Comparison of ENCODE assay signal across 1 worm cellular context in the genomic region with DNA sequence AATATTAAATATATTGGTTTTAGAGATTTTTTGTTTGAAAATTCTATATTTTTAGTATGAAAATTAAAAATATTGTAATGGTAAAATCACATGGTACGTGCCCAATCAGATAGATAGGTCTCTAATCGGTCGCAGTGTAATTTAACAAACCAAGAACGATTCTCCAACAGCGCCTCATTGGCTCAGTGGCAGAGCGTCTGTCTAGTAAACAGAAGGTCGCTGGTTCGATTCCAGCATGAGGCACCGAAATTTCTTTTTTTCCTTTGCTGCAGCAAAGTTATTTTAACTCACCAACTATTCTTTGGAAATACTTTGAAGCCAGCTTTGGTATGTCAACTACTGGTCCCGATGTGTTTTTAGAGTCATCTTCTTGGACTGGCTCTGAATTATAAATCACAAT.
TF ChIP-seq lines count a peak whose summit lies in the region.

No protein-coding gene starts in this region.

TF ChIP-seq in whole organism, L4 larva, 104 proteins besides CTCF, POLR2A, EP300 and RAD21 (continued from another document):
- no peak for TF ChIP-seq dve-1 (tag; optimal IDR thresholded peaks at IDR 0.05; lab: Kevin White, UChicago; ENCODE audit: insufficient read depth)
- 0 out of 2 replicates have a peak, but pooled peaks have one; percentile 14 for TF ChIP-seq lin-1 (GFP tag; IDR thresholded peaks at IDR 0.05; lab: Robert Waterston, UW)
- peak; percentile 55 for TF ChIP-seq mep-1 (tag; optimal IDR thresholded peaks at IDR 0.05; lab: Kevin White, UChicago)
- no peak for TF ChIP-seq gei-8 (GFP tag; optimal IDR thresholded peaks at IDR 0.05; lab: Kevin White, UChicago)
- no peak for TF ChIP-seq jun-1 (tag; optimal IDR thresholded peaks at IDR 0.05; lab: Kevin White, UChicago)
- TF ChIP-seq ztf-7 (tag; optimal IDR thresholded peaks at IDR 0.05; lab: Kevin White, UChicago): peak; percentile 21
- no peak for TF ChIP-seq ZK337.2 (GFP tag; IDR thresholded peaks at IDR 0.05; lab: Robert Waterston, UW)
- TF ChIP-seq ceh-20 (GFP tag; IDR thresholded peaks at IDR 0.05; lab: Robert Waterston, UW): peak; percentile 32; the same call in 1 of the 2 replicates
- no peak for TF ChIP-seq dmd-8 (GFP tag; IDR thresholded peaks at IDR 0.05; lab: Robert Waterston, UW)
- peak; percentile 9 for TF ChIP-seq lir-3 (tag; optimal IDR thresholded peaks at IDR 0.05; lab: Kevin White, UChicago)
- 0 out of 2 replicates have a peak, but pooled peaks have one; percentile 43 for TF ChIP-seq F26F4.8 (GFP tag; conservative IDR thresholded peaks at IDR 0.05; lab: Robert Waterston, UW)
- no peak for TF ChIP-seq ces-1 (GFP tag; optimal IDR thresholded peaks at IDR 0.05; lab: Kevin White, UChicago)
- no peak for TF ChIP-seq nhr-28 (tag; optimal IDR thresholded peaks at IDR 0.05; lab: Kevin White, UChicago)
- TF ChIP-seq snpc-1.2 (GFP tag; IDR thresholded peaks at IDR 0.05; lab: Robert Waterston, UW): peak; percentile 82
- peak; percentile 74 for TF ChIP-seq arid-1 (GFP tag; conservative IDR thresholded peaks at IDR 0.05; lab: Robert Waterston, UW)
- no peak for TF ChIP-seq aly-2 (tag; optimal IDR thresholded peaks at IDR 0.05; lab: Kevin White, UChicago)
- peak; percentile 77 for TF ChIP-seq egl-43 (GFP tag; IDR thresholded peaks at IDR 0.05; lab: Robert Waterston, UW)
- no peak for TF ChIP-seq F49E8.2 (tag; optimal IDR thresholded peaks at IDR 0.05; lab: Kevin White, UChicago; ENCODE audit: borderline replicate concordance)
- peak; percentile 13 to 75 for TF ChIP-seq daf-16 (GFP tag; optimal IDR thresholded peaks at IDR 0.05; lab: Kevin White, UChicago)
- peak; percentile 73 for TF ChIP-seq daf-16 (tag; optimal IDR thresholded peaks at IDR 0.05; lab: Kevin White, UChicago)
- TF ChIP-seq unc-62 (GFP tag; optimal IDR thresholded peaks at IDR 0.05 in 1 of 2; lab: Kevin White, UChicago): peak in 1 of 2 experiments; percentile 50
- no peak for TF ChIP-seq unc-62 (tag; optimal IDR thresholded peaks at IDR 0.05; lab: Kevin White, UChicago)
- peak; percentile 20 for TF ChIP-seq F10B5.3 (tag; optimal IDR thresholded peaks at IDR 0.05; lab: Kevin White, UChicago)
- TF ChIP-seq saeg-2 (GFP tag; IDR thresholded peaks at IDR 0.05; lab: Robert Waterston, UW): no peak
- no peak for TF ChIP-seq nhr-111 (GFP tag; optimal IDR thresholded peaks at IDR 0.05; lab: Kevin White, UChicago)
- TF ChIP-seq nhr-25 (tag; optimal IDR thresholded peaks at IDR 0.05; lab: Kevin White, UChicago; ENCODE audit: borderline replicate concordance, insufficient read depth): no peak
- no peak for TF ChIP-seq nhr-77 (tag; optimal IDR thresholded peaks at IDR 0.05; lab: Kevin White, UChicago)
- TF ChIP-seq lsy-2 (tag; optimal IDR thresholded peaks at IDR 0.05; lab: Kevin White, UChicago): no peak
- 0 out of 2 replicates have a peak, but pooled peaks have one; percentile 12 for TF ChIP-seq Y48G9A.11 (GFP tag; IDR thresholded peaks at IDR 0.05; lab: Robert Waterston, UW)
- TF ChIP-seq hlh-11 (tag; optimal IDR thresholded peaks at IDR 0.05; lab: Kevin White, UChicago): peak; percentile 25
- peak; percentile 72 for TF ChIP-seq lin-38 (GFP tag; IDR thresholded peaks at IDR 0.05; lab: Robert Waterston, UW)
- peak; percentile 48 for TF ChIP-seq unc-130 (GFP tag; optimal IDR thresholded peaks at IDR 0.05; lab: Kevin White, UChicago)
- no peak for TF ChIP-seq nhr-48 (tag; optimal IDR thresholded peaks at IDR 0.05; lab: Kevin White, UChicago)
- TF ChIP-seq ama-1 (optimal IDR thresholded peaks at IDR 0.05; lab: Kevin White, UChicago): no peak
- no peak for TF ChIP-seq F37D6.2 (tag; optimal IDR thresholded peaks at IDR 0.05; lab: Kevin White, UChicago)
- TF ChIP-seq pha-4 (GFP tag; IDR thresholded peaks at IDR 0.05; lab: Robert Waterston, UW): peak; percentile 81
- TF ChIP-seq pha-4 (tag; optimal IDR thresholded peaks at IDR 0.05; lab: Kevin White, UChicago): no peak
- TF ChIP-seq ctbp-1 (GFP tag; IDR thresholded peaks at IDR 0.05; lab: Robert Waterston, UW): 0 out of 2 replicates have a peak, but pooled peaks have one; percentile 41
- TF ChIP-seq zip-2 (tag; optimal IDR thresholded peaks at IDR 0.05; lab: Kevin White, UChicago): no peak
- TF ChIP-seq T26A8.4 (GFP tag; IDR thresholded peaks at IDR 0.05; lab: Robert Waterston, UW): peak; percentile 45
- TF ChIP-seq F44E2.7 (GFP tag; IDR thresholded peaks at IDR 0.05; lab: Robert Waterston, UW): peak; percentile 76; the same call in 1 of the 2 replicates
- TF ChIP-seq cey-2 (tag; optimal IDR thresholded peaks at IDR 0.05; lab: Kevin White, UChicago; ENCODE audit: borderline replicate concordance, insufficient read depth): no peak
- no peak for TF ChIP-seq zip-11 (GFP tag; IDR thresholded peaks at IDR 0.05; lab: Robert Waterston, UW)
- no peak for TF ChIP-seq duxl-1 (tag; optimal IDR thresholded peaks at IDR 0.05; lab: Kevin White, UChicago; ENCODE audit: poor library complexity)
- TF ChIP-seq pqm-1 (tag; optimal IDR thresholded peaks at IDR 0.05; lab: Kevin White, UChicago): no peak
- peak; percentile 82 for TF ChIP-seq hlh-30 (tag; optimal IDR thresholded peaks at IDR 0.05; lab: Kevin White, UChicago; ENCODE audit: insufficient read depth)
- TF ChIP-seq nhr-10 (tag; optimal IDR thresholded peaks at IDR 0.05; lab: Kevin White, UChicago): no peak
- TF ChIP-seq tag-97 (GFP tag; IDR thresholded peaks at IDR 0.05; lab: Robert Waterston, UW): no peak
- TF ChIP-seq rbr-2 (tag; optimal IDR thresholded peaks at IDR 0.05; lab: Kevin White, UChicago): peak; percentile 2
- no peak for TF ChIP-seq ztf-11 (tag; optimal IDR thresholded peaks at IDR 0.05; lab: Kevin White, UChicago)
- peak; percentile 54 for TF ChIP-seq dmd-6 (GFP tag; IDR thresholded peaks at IDR 0.05; lab: Robert Waterston, UW)
- TF ChIP-seq vab-7 (GFP tag; IDR thresholded peaks at IDR 0.05; lab: Robert Waterston, UW): peak; percentile 73
- TF ChIP-seq daf-12 (tag; optimal IDR thresholded peaks at IDR 0.05; lab: Kevin White, UChicago): no peak
- no peak for TF ChIP-seq fkh-10 (GFP tag; optimal IDR thresholded peaks at IDR 0.05; lab: Kevin White, UChicago)
- no peak for TF ChIP-seq sdz-12 (GFP tag; optimal IDR thresholded peaks at IDR 0.05; lab: Kevin White, UChicago)
- no peak for TF ChIP-seq lin-15B (tag; optimal IDR thresholded peaks at IDR 0.05; lab: Kevin White, UChicago)
- no peak for TF ChIP-seq ceh-62 (tag; optimal IDR thresholded peaks at IDR 0.05; lab: Kevin White, UChicago)
- TF ChIP-seq D1046.2 (GFP tag; IDR thresholded peaks at IDR 0.05; lab: Robert Waterston, UW): 0 out of 2 replicates have a peak, but pooled peaks have one; percentile 45
- no peak for TF ChIP-seq daf-19 (GFP tag; conservative IDR thresholded peaks at IDR 0.05; lab: Robert Waterston, UW)
- peak; percentile 71 for TF ChIP-seq hmg-1.1 (GFP tag; IDR thresholded peaks at IDR 0.05; lab: Robert Waterston, UW)
- peak; percentile 47 for TF ChIP-seq Y5F2A.4 (GFP tag; optimal IDR thresholded peaks at IDR 0.05; lab: Kevin White, UChicago)
TF ChIP-seq in whole organism, L4 larva: peak in this region for 37.
